Worm (Caenorhabditis elegans): ENCODE data around the gene cnep-1.

The cnep-1 gene

DNA sequence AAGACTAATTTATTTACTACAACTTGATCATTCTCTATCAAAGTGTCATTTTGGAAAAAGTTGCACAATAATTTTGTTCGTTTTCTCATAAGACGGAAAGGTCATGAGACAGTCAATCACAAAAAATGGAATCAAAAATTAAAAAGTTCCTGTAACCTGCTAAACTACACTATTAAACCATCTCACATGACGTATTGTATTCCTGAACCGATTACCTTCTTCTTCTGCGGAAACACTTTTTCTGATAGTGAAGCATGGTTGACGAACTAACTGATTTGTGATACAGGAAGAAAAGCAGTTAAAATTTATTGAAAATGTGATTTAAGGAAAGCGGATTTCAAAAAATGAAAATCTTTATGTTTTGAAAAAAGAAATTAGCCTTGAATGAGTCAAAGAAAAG, 40.4 kb upstream of the cnep-1 start:
- TF ChIP-seq fos-1 (tag; optimal IDR thresholded peaks at IDR 0.05) (peak; percentile 22), sma-3 (GFP tag; optimal IDR thresholded peaks at IDR 0.05) (no peak), nhr-129 (tag; optimal IDR thresholded peaks at IDR 0.05) (no peak), nhr-10 (tag; optimal IDR thresholded peaks at IDR 0.05) (no peak), elt-3 (tag; optimal IDR thresholded peaks at IDR 0.05) (no peak), ztf-4 (tag; optimal IDR thresholded peaks at IDR 0.05) (no peak)

DNA sequence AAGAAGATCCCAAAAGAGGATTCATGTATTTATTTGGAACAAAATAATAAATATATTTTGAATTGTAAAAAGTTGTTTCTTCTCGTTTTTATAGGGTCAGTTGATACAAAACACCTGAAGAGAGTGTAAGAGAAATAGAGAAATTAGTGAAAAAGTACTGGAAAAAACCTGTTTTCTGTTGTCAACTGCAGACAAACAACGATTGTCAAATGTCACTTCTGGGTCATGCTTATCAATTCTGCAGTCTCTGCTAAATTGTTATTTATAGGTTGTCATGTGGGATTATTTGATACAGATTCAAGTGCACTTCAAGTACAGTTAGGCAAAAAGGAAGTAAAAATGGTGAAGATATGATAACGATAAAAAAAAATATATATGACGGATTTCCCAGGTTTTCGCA, 37.6 kb upstream of the cnep-1 start:
- TF ChIP-seq sma-9 (GFP tag; optimal IDR thresholded peaks at IDR 0.05) (peak; percentile 49), sma-9 (tag; optimal IDR thresholded peaks at IDR 0.05) (no peak), lin-39 (tag; optimal IDR thresholded peaks at IDR 0.05) (no peak), nhr-21 (tag; optimal IDR thresholded peaks at IDR 0.05) (peak; percentile 68), nhr-12 (tag; optimal IDR thresholded peaks at IDR 0.05) (no peak), sma-3 (GFP tag; optimal IDR thresholded peaks at IDR 0.05) (peak; percentile 62), F13H6.1 (tag; optimal IDR thresholded peaks at IDR 0.05) (no peak), mbf-1 (tag; optimal IDR thresholded peaks at IDR 0.05) (no peak), ama-1 (optimal IDR thresholded peaks at IDR 0.05) (no peak), blmp-1 (tag; optimal IDR thresholded peaks at IDR 0.05; ENCODE audit: insufficient read depth) (peak; percentile 3), mdl-1 (tag; optimal IDR thresholded peaks at IDR 0.05) (peak in 1 of 2 experiments; percentile 6), crh-2 (tag; optimal IDR thresholded peaks at IDR 0.05) (no peak), nhr-23 (tag; optimal IDR thresholded peaks at IDR 0.05) (no peak), ceh-16 (tag; optimal IDR thresholded peaks at IDR 0.05) (no peak), fos-1 (tag; optimal IDR thresholded peaks at IDR 0.05) (peak; percentile 17), nhr-25 (tag; optimal IDR thresholded peaks at IDR 0.05) (peak; percentile 74), egl-27 (tag; optimal IDR thresholded peaks at IDR 0.05) (peak; percentile 8), alr-1 (tag; optimal IDR thresholded peaks at IDR 0.05) (no peak)

DNA sequence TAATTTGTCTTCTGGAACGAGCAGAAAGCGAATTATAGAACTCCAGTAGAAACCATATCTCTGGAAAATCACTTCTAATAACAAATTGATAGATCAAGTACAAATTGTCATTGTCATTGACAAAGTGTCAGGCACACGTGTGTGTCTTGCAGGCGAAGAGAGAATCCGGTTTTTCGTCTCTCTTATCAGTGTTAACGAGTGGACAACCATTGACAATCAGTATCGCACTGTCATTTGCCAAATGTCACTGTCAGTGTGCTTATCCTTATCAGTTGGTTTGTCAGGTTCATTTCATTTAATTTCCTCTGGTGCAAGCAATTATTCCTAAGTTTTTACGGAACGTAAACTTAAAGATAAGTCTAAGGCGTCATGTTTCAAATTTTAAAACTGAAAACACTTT, 36.6 kb upstream of the cnep-1 start:
- TF ChIP-seq fos-1 (tag; optimal IDR thresholded peaks at IDR 0.05) (peak; percentile 80), nhr-77 (tag; optimal IDR thresholded peaks at IDR 0.05) (no peak), unc-62 (GFP tag; optimal IDR thresholded peaks at IDR 0.05) (no peak), lsy-2 (tag; optimal IDR thresholded peaks at IDR 0.05) (no peak), nhr-21 (tag; optimal IDR thresholded peaks at IDR 0.05) (peak; percentile 51), nhr-6 (tag; optimal IDR thresholded peaks at IDR 0.05) (no peak), aly-2 (tag; optimal IDR thresholded peaks at IDR 0.05) (no peak), sma-9 (GFP tag; optimal IDR thresholded peaks at IDR 0.05) (peak; percentile 57), sma-9 (tag; optimal IDR thresholded peaks at IDR 0.05) (no peak), mab-5 (tag; optimal IDR thresholded peaks at IDR 0.05) (no peak), crh-2 (tag; optimal IDR thresholded peaks at IDR 0.05) (peak; percentile 63), mdl-1 (tag; optimal IDR thresholded peaks at IDR 0.05) (no peak), unc-39 (tag; optimal IDR thresholded peaks at IDR 0.05) (no peak), nhr-25 (tag; optimal IDR thresholded peaks at IDR 0.05) (no peak), elt-3 (tag; optimal IDR thresholded peaks at IDR 0.05) (no peak), nhr-11 (tag; optimal IDR thresholded peaks at IDR 0.05) (no peak)

DNA sequence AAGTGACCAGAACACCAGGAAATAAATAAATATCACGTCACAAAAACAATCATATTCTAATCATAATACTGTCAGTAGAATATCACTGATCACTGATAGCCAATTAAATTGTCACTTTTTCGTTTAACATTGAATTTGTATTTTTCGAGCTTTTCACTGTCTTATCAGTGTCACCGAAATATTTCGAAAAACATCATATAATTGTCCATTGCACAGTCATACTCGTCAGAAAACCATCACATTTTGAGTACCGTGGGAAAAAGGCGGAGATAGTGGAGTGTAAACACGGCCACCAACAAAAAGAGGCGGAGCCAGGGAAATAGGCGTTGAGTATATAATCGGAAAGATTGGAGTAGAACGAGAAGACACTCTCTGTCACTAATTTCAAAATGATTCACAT, 32.9 kb upstream of the cnep-1 start:
- TF ChIP-seq sma-9 (GFP tag; optimal IDR thresholded peaks at IDR 0.05) (peak; percentile 39), sma-9 (tag; optimal IDR thresholded peaks at IDR 0.05) (no peak), crh-2 (tag; optimal IDR thresholded peaks at IDR 0.05) (peak; percentile 29), fos-1 (tag; optimal IDR thresholded peaks at IDR 0.05) (peak; percentile 83), skn-1 (tag; optimal IDR thresholded peaks at IDR 0.05) (peak; percentile 7), lin-11 (tag; optimal IDR thresholded peaks at IDR 0.05) (no peak), F13H6.1 (tag; optimal IDR thresholded peaks at IDR 0.05) (peak; percentile 32)

DNA sequence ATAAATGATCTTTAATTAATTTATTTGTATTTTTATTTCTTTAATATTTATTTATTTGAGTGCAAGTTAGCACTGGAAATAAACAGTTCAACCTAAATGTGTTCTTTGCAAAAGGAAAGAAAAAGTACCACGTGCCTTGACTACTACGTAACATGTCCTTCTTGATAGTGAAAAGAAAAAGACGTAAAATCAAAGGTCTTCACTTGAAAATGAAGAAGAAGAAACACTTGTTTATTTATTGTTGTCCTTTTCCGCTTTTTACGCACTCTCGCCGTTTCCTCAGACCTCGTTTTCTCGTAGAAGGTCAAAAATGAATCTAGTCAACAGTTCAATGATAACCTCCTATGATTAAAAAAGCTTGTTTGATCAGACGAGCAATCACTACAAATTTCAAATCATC, 32.2 kb upstream of the cnep-1 start:
- TF ChIP-seq mdl-1 (tag; optimal IDR thresholded peaks at IDR 0.05): peak in 1 of 2 experiments; percentile 27
- TF ChIP-seq sma-3 (GFP tag; optimal IDR thresholded peaks at IDR 0.05): peak; percentile 19
- no peak for TF ChIP-seq ZK546.5 (tag; optimal IDR thresholded peaks at IDR 0.05)
- TF ChIP-seq blmp-1 (tag; optimal IDR thresholded peaks at IDR 0.05; ENCODE audit: insufficient read depth): peak; percentile 69
- TF ChIP-seq lin-13 (GFP tag; optimal IDR thresholded peaks at IDR 0.05): no peak
- TF ChIP-seq lsy-2 (tag; optimal IDR thresholded peaks at IDR 0.05): peak in 1 of 2 experiments; percentile 2
- peak; percentile 68 for TF ChIP-seq nhr-21 (tag; optimal IDR thresholded peaks at IDR 0.05)
- peak; percentile 15 for TF ChIP-seq fos-1 (tag; optimal IDR thresholded peaks at IDR 0.05)
- peak; percentile 70 for TF ChIP-seq nhr-25 (tag; optimal IDR thresholded peaks at IDR 0.05)
- peak; percentile 84 for TF ChIP-seq sma-9 (GFP tag; optimal IDR thresholded peaks at IDR 0.05)
- no peak for TF ChIP-seq sma-9 (tag; optimal IDR thresholded peaks at IDR 0.05)
- no peak for TF ChIP-seq ztf-4 (tag; optimal IDR thresholded peaks at IDR 0.05)
- peak; percentile 52 for TF ChIP-seq crh-2 (tag; optimal IDR thresholded peaks at IDR 0.05)
